Fruit fly (Drosophila melanogaster): Measurements from ENCODE around the gene CG6071.
A peak's percentile ranks its signal among the peaks of the same experiment; 100 is the strongest.

Gene CG6071

DNA sequence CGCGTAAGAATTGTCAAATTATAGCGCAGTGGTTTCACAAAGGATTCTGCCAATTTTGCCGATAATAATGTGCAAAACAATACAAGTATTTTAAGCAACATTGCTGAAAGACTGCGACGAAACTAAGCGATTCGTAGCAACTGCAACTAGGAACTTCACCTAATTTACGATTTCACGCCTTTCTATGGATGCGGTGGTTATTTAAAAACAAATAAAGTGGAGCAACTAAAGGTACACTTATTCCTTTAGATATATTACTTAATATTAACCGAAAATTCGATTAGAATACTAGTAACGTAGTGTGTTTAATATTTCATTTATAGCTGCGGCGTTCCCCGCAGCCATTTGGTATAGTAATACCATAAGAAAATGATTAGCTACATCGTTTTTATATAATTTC lies at the start of gene CG6071:
CG6071 (minus strand) TSS at position 101 of the 400 bp plus-strand sequence.
- TF ChIP-seq CG8478 (optimal IDR thresholded peaks at IDR 0.05) (no peak), Dll (optimal IDR thresholded peaks at IDR 0.05) (no peak), usp (GFP tag; optimal IDR thresholded peaks at IDR 0.05) (no peak), pan (optimal IDR thresholded peaks at IDR 0.05) (no peak), EcR (GFP tag; optimal IDR thresholded peaks at IDR 0.05) (no peak), psq (optimal IDR thresholded peaks at IDR 0.05) (no peak)

DNA sequence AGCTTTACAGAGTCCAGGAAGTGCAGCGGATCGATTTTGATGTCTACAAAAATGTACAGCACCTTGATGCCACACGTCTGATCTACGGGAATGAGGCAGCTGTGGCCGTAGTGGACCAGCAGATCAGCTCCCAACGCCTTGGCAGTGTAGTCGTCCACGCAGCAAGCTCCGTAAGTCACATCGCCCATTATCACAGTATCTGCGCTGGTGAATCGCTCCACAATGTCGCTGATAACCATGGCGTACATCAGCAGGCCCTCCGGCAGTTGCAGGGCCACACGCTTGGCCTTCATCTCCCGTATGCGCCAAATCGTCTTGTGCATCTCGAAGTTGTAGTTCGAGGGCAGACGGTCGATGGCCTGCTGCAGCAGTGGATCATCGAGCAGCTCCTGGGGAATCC lies 49.2 kb upstream of the CG6071 start:
- TF ChIP-seq Dll (optimal IDR thresholded peaks at IDR 0.05) (no peak), CG8478 (optimal IDR thresholded peaks at IDR 0.05) (no peak), psq (optimal IDR thresholded peaks at IDR 0.05) (no peak), usp (GFP tag; optimal IDR thresholded peaks at IDR 0.05) (no peak), EcR (GFP tag; optimal IDR thresholded peaks at IDR 0.05) (no peak), pan (optimal IDR thresholded peaks at IDR 0.05) (no peak)

DNA sequence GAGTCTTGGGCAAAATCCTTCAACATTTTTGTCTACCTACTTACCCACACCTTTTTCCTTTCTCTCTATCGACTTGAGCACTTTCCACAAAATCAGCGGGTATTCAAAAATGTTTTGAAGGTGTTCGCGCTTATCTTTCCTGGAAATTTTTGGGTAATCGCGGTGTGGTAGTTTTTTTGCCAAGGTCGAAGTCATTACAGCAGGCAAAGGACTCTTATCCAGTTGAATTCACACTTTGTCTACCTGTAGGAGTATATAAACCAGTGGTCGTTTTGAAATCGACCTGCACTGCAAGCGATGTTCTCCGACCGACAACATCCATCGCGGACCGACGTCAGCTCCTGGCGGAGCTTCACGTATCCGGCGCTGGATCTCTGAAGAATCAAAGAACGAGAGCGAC lies 47.0 kb upstream of the CG6071 start:
- no peak for TF ChIP-seq usp (GFP tag; optimal IDR thresholded peaks at IDR 0.05)
- no peak for TF ChIP-seq EcR (GFP tag; optimal IDR thresholded peaks at IDR 0.05)
- no peak for TF ChIP-seq CG8478 (optimal IDR thresholded peaks at IDR 0.05)
- no peak for TF ChIP-seq pan (optimal IDR thresholded peaks at IDR 0.05)
- no peak for TF ChIP-seq psq (optimal IDR thresholded peaks at IDR 0.05)
- no peak for TF ChIP-seq Dll (optimal IDR thresholded peaks at IDR 0.05)

DNA sequence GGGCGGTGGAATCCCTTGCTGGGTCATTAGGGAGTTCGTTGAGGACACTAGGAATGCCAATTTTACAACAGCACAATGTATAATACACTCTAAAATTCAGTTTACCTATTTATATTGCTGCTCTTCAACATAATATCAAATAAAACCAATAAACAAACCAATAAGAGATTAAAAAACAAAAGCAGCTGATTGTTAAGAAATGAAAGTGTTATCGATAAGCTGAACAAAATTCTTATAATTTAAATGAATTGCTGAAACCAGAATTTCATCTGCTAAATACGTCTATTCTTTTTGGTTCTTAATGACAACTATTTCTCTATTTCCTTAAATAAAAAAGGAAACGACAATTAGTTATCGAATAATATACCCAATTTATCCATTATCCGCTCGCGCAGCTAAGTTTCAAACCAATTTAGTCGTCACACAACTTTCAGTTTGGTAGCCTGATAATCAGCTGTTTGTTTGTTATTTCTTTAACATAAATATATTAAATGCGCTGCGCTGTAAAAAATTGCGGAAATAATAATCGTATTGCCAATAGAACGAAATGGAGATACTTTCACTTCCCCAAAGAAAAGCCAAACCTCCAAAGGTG lies 45.5 kb upstream of the CG6071 start, which contains the start of the genes Pldn and CG14135:
Pldn (minus strand) TSS at position 197 of the 595 bp plus-strand sequence.
CG14135 (plus strand) TSS at position 369 of the 595 bp plus-strand sequence.
- TF ChIP-seq EcR (GFP tag; optimal IDR thresholded peaks at IDR 0.05) = no peak

DNA sequence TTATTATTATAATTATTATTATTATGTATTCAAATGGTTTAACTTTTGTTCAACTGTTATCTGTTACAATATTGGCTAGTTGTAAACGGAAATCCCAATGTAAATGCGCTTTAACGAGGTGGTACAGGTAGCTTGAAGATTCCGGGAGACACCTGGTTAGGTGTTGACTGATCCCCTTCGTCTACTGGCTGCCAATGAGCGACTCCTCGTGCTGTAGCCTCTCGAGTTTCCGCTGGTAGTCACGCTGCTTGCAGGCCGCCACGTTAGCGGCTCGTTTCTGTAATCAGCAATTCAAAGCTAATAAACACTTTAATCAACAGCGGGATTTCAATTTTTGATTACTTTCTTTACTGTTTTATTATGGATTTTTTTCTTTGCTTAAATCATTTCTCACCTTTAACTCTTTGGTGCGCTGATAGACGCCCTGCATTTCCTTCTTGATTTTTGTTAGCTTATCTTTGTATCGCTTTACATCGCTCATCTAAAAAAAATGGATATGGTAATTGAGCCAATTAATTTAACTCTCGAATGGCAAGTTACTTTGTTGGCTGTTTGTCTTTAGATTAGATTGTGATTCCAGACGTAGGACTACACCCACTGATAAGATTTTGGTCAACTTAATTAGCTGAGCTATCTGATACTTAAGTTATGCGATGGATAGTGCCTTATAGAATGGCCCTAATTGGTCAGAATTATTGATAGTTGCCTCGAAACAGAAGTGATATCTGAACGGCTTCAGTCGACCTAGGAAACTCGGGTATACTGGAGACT lies 44.2 kb upstream of the CG6071 start:
- no peak for TF ChIP-seq Dll (optimal IDR thresholded peaks at IDR 0.05)
- no peak for TF ChIP-seq EcR (GFP tag; optimal IDR thresholded peaks at IDR 0.05)
- TF ChIP-seq CG8478 (optimal IDR thresholded peaks at IDR 0.05) = no peak
- TF ChIP-seq usp (GFP tag; optimal IDR thresholded peaks at IDR 0.05) = no peak
- TF ChIP-seq psq (optimal IDR thresholded peaks at IDR 0.05) = no peak
- TF ChIP-seq pan (optimal IDR thresholded peaks at IDR 0.05) = no peak

DNA sequence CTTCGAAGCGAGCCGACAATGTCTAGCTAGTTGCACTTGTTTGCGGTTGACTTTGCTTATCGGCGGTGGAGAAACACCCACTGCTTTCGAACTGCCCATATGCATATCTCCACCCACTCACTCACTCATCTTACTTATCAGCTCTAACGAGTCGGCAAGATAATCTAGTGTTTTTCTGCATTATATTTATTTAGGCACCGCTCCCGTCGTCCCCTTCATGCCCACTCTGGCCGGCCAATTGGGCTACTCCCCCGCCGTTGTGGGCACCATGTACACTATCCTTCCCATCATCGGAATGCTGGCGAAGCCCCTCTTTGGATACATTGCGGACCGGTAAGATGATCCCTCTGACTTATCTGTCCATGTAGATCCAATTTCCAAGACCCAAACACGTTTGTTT lies 40.0 kb upstream of the CG6071 start:
- TF ChIP-seq pan (optimal IDR thresholded peaks at IDR 0.05) (no peak), Dll (optimal IDR thresholded peaks at IDR 0.05) (no peak), usp (GFP tag; optimal IDR thresholded peaks at IDR 0.05) (no peak), psq (optimal IDR thresholded peaks at IDR 0.05) (no peak), CG8478 (optimal IDR thresholded peaks at IDR 0.05) (no peak), EcR (GFP tag; optimal IDR thresholded peaks at IDR 0.05) (no peak)

DNA sequence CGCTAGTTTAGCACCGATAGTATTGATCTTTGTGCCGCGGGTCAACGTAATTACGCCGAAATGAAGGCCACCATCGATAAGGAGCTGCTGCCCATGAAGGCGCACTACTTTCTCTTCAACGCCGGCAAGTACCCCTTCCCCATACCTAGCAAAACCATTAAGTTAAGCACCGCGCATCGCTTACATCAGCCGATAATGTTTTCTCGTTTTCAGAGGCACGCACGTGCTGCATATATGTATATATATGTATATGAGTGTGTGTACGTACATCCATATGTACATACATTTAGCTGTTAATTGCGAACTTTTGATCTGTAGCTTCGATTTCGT lies 38.7 kb upstream of the CG6071 start:
- no peak for TF ChIP-seq Dll (optimal IDR thresholded peaks at IDR 0.05)
- no peak for TF ChIP-seq usp (GFP tag; optimal IDR thresholded peaks at IDR 0.05)
- TF ChIP-seq CG8478 (optimal IDR thresholded peaks at IDR 0.05) = no peak
- TF ChIP-seq EcR (GFP tag; optimal IDR thresholded peaks at IDR 0.05) = no peak
- TF ChIP-seq psq (optimal IDR thresholded peaks at IDR 0.05) = no peak
- no peak for TF ChIP-seq pan (optimal IDR thresholded peaks at IDR 0.05)

DNA sequence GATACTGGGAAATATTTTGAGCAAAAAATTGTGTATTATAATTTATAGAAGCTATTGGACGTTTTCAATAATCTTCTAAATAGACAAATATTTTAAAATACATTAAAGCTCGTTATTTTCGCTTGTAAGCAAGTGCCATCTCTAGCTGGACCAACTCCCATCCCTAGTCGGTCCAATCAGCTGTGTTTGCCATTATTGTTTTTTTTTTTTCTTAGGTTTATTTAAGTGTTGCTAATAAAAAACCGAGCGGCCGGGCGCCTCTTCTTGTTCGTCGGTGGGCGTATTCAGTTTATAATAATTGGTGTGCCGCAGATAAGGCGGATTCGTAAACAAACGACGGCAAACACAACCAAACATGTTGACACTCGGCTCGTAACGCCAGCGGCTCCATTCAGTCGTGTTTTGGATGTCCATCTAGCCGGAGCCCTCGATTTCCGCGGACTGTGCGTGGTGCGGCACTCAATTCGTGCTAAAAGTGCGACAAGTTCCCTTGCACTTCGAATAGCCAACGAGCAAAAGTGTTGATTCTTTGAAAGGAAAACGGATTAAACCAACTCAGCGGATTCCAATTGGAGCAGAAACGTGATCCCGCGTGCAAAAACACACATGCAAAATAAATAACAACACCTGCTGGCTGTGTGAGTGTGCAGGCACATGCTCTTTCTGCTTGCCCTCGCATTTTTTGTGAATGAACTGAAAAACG lies 38.1 kb upstream of the CG6071 start, which contains the start of gene Sugb:
Sugb (plus strand) TSS at position 162 of the 703 bp plus-strand sequence.
- TF ChIP-seq Dll (optimal IDR thresholded peaks at IDR 0.05) (no peak), EcR (GFP tag; optimal IDR thresholded peaks at IDR 0.05) (no peak), usp (GFP tag; optimal IDR thresholded peaks at IDR 0.05) (no peak), pan (optimal IDR thresholded peaks at IDR 0.05) (no peak), psq (optimal IDR thresholded peaks at IDR 0.05) (no peak), CG8478 (optimal IDR thresholded peaks at IDR 0.05) (no peak)

DNA sequence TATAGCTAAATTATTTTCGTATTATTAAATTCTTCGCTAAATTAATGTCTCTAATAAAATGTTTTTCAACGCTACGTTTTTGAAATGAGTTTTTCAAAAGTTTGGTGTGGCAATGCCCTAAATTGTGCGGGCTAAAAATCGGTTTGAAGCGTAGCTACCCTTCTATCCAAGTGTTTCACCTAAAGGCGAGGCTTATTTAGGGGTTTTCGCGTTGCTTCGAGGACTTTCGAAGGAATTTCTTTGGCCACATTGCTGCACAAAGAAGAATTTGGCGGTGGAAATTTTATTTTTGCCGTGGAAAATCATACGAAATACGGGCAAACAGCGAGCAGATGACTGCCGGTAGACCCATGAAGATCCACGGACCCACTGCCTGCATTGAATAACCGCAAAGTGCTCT lies 36.0 kb upstream of the CG6071 start, which contains the start of gene TfIIEalpha:
TfIIEalpha (plus strand) TSS at position 245 of the 400 bp plus-strand sequence.
- no peak for TF ChIP-seq usp (GFP tag; optimal IDR thresholded peaks at IDR 0.05)
- no peak for TF ChIP-seq Dll (optimal IDR thresholded peaks at IDR 0.05)
- no peak for TF ChIP-seq CG8478 (optimal IDR thresholded peaks at IDR 0.05)
- no peak for TF ChIP-seq psq (optimal IDR thresholded peaks at IDR 0.05)
- no peak for TF ChIP-seq pan (optimal IDR thresholded peaks at IDR 0.05)
- TF ChIP-seq EcR (GFP tag; optimal IDR thresholded peaks at IDR 0.05) = no peak

DNA sequence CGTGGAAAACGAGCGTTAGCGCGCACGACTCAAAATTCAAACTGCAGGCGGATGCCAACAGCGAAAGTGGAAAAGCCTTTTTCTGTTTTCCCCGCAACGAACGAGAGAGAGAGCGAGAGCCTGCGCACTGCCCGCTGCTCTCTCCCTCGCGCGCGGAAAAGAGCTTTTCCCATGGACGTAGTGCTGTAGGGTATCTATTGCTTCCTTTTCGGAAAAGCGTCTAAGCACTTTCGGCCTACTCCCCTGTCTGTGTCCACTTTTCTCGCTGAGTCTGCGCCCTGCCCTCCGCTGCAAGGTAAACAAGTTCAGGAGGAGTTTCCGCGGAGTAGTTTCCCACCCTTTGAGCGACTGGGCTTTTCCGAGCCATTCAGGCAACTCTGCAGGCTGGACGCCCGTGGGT lies 34.5 kb upstream of the CG6071 start, which contains the start of gene CG32085:
CG32085 (minus strand) TSS at position 47 of the 400 bp plus-strand sequence.
- peak; percentile 60 for TF ChIP-seq Dll (optimal IDR thresholded peaks at IDR 0.05)
- no peak for TF ChIP-seq pan (optimal IDR thresholded peaks at IDR 0.05)
- no peak for TF ChIP-seq usp (GFP tag; optimal IDR thresholded peaks at IDR 0.05)
- no peak for TF ChIP-seq EcR (GFP tag; optimal IDR thresholded peaks at IDR 0.05)
- TF ChIP-seq CG8478 (optimal IDR thresholded peaks at IDR 0.05) = no peak
- no peak for TF ChIP-seq psq (optimal IDR thresholded peaks at IDR 0.05)

DNA sequence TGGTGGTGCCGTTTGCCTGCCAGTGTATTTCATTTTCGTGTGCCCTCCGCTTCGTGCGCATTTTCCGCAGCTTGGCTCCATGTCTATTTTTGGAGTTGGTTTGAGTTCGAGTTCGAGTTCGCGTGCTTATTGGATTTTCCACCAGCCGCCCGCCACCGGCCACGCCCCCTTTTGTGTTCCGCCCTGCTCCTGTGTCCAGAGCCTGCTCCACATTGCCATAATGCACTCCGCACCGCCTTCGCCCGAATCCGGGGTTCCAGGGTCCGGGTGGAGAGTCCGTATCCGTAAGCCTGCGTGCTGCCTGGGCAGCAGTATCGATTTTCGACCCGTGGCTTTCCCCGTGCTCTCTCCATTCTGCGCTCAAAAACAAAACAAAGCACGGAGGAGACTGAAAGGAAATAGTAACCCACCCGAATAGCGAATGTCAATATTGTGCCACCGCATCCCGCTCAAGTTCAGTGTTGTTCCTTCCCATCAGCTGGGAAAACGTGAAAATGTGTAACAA lies 32.5 kb upstream of the CG6071 start:
- no peak for TF ChIP-seq pan (optimal IDR thresholded peaks at IDR 0.05)
- no peak for TF ChIP-seq usp (GFP tag; optimal IDR thresholded peaks at IDR 0.05)
- TF ChIP-seq Dll (optimal IDR thresholded peaks at IDR 0.05) = no peak
- TF ChIP-seq CG8478 (optimal IDR thresholded peaks at IDR 0.05) = no peak
- no peak for TF ChIP-seq EcR (GFP tag; optimal IDR thresholded peaks at IDR 0.05)
- no peak for TF ChIP-seq psq (optimal IDR thresholded peaks at IDR 0.05)

Measured in whole organism.